Worm (Caenorhabditis elegans): ENCODE results near the gene del-6.

- TF ChIP-seq eyg-1 (tag; optimal IDR thresholded peaks at IDR 0.05) (no peak), ceh-2 (tag; optimal IDR thresholded peaks at IDR 0.05) (no peak), sox-2 (GFP tag; IDR thresholded peaks at IDR 0.05) (no peak), ceh-24 (tag; optimal IDR thresholded peaks at IDR 0.05) (no peak), pros-1 (tag; optimal IDR thresholded peaks at IDR 0.05) (no peak), sox-4 (tag; optimal IDR thresholded peaks at IDR 0.05) (no peak), elt-2 (tag; optimal IDR thresholded peaks at IDR 0.05) (no peak)
Measured at ce11 chrV:10561632-10562031, 11.1 kb upstream of the del-6 start.

All from whole organism, late embryonic.